Fruit fly (Drosophila melanogaster): ENCODE results near the gene sosie.

DNA sequence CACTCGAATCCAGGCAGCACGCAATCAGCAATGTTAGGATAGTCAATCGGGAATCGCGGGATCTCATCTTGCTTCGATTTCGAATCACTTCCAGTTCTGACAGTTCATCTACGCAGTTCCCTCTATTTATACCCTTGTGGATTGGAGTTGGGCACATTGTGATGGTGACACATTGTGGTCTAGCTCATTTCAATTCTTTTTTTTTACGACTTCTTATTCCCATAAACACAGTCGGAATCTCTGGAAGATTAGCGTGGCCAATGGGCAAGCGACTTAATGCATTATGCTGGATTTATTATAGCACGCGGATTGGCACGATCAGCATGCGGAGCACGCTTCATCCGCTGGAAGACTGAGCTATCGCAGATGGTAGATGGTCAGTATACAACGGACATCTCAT is 28.3 kb downstream of the sosie start, which contains the start of gene CG13640:
- TF ChIP-seq pan (optimal IDR thresholded peaks at IDR 0.05): no peak
- TF ChIP-seq usp (GFP tag; optimal IDR thresholded peaks at IDR 0.05): no peak

Data from whole organism.